Fruit fly (Drosophila melanogaster): ENCODE data around the gene CG8097.
A peak's percentile ranks its signal among the peaks of the same experiment; 100 is the strongest.

The CG8097 gene

dm6 chrX:15618953-15619630 is 36.1 kb downstream of the CG8097 start (continued):
- TF ChIP-seq Eip75B (GFP tag; optimal IDR thresholded peaks at IDR 0.05) (no peak), CG6854 (GFP tag; optimal IDR thresholded peaks at IDR 0.05) (no peak), CG4318 (GFP tag; optimal IDR thresholded peaks at IDR 0.05) (peak; percentile 8), CG6276 (GFP tag; optimal IDR thresholded peaks at IDR 0.05) (no peak), Sox14 (GFP tag; optimal IDR thresholded peaks at IDR 0.05) (no peak), cyc (GFP tag; optimal IDR thresholded peaks at IDR 0.05) (peak; percentile 9), fd59A (GFP tag; optimal IDR thresholded peaks at IDR 0.05) (no peak), CG9139 (GFP tag; optimal IDR thresholded peaks at IDR 0.05) (no peak), Hr39 (GFP tag; optimal IDR thresholded peaks at IDR 0.05) (peak; percentile 31), Hr4 (GFP tag; optimal IDR thresholded peaks at IDR 0.05) (peak; percentile 13), Eip93F (GFP tag; optimal IDR thresholded peaks at IDR 0.05) (no peak), fd85E (GFP tag; optimal IDR thresholded peaks at IDR 0.05) (no peak), svp (GFP tag) (no peak), net (GFP tag; optimal IDR thresholded peaks at IDR 0.05) (no peak), CG6808 (GFP tag; optimal IDR thresholded peaks at IDR 0.05) (no peak), topi (GFP tag; optimal IDR thresholded peaks at IDR 0.05) (peak; percentile 8), dac (GFP tag; optimal IDR thresholded peaks at IDR 0.05) (no peak), CG11294 (GFP tag; IDR thresholded peaks at IDR 0.05) (0 out of 2 replicates have a peak, but pooled peaks have one; percentile 18), Eip78C (GFP tag) (peak; percentile 37), Sox102F (GFP tag; optimal IDR thresholded peaks at IDR 0.05) (no peak), esn (GFP tag; optimal IDR thresholded peaks at IDR 0.05) (peak; percentile 23)

DNA sequence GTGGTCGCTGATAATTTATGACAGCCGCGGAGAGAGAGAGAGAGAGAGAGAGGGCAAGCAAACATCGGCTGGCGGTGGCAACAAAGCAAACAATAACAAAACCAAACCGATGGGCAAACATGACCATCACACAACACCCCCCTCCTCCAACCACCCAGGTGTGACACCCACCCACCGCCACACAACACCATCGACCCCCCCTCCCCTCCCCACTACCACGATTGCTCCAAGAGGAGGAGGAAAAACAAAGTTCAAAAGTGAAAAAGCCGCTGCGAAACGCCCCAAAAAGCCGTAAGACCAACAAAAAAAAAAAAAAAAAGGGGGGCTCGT is 36.6 kb downstream of the CG8097 start:
- TF ChIP-seq CG10631 (GFP tag; optimal IDR thresholded peaks at IDR 0.05) (no peak), CG11294 (GFP tag; IDR thresholded peaks at IDR 0.05) (no peak), fkh (GFP tag; optimal IDR thresholded peaks at IDR 0.05) (peak; percentile 88), CG4318 (GFP tag; optimal IDR thresholded peaks at IDR 0.05) (no peak), fd85E (GFP tag; optimal IDR thresholded peaks at IDR 0.05) (no peak), CG9139 (GFP tag; optimal IDR thresholded peaks at IDR 0.05) (no peak), CG7368 (GFP tag; optimal IDR thresholded peaks at IDR 0.05) (no peak)

DNA sequence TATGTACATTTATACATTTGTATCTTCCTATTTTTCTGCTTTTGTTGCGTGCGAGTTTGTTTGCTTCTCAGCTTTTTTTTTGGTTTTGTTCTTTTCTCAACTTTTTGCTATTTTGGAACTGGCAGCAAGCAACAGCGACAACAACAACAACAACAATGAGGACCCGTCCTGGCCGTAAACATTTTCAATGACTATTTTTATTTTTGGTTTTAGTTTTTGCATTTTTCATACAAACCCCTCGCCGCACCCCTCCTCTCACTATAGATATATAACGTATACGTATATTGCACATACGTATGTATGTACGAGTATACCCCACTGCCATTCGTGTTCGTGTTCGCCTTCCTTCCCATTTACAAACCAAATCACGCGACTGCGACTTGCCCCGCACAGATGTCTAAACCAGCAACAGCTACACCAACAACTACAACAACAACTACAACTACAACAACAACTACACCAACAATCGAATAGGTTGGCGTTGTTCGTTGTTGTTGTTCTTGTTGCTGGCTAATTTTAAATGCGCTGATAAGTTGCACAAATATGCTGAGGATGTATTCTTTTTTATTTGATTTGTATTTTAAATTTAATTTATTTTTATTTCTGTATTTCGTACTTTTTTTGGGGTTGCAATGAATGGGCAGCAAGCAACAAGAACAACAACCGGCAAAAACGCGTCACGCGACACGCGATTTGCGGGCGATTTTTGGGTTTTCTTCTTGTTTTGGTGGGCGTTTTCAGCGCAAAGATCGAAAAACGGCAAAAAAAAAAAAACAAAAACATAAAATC is 37.7 kb downstream of the CG8097 start:
- TF ChIP-seq fd59A (GFP tag; optimal IDR thresholded peaks at IDR 0.05) (no peak), Eip75B (GFP tag; optimal IDR thresholded peaks at IDR 0.05) (no peak), CG31627 (GFP tag; optimal IDR thresholded peaks at IDR 0.05) (no peak), dac (GFP tag; optimal IDR thresholded peaks at IDR 0.05) (no peak), vri (GFP tag; optimal IDR thresholded peaks at IDR 0.05) (no peak), Met (GFP tag; optimal IDR thresholded peaks at IDR 0.05) (no peak), CG16779 (tag; optimal IDR thresholded peaks at IDR 0.05) (peak; percentile 13), Eip93F (GFP tag; optimal IDR thresholded peaks at IDR 0.05) (no peak), CG9139 (GFP tag; optimal IDR thresholded peaks at IDR 0.05) (peak; percentile 35), CG8632 (GFP tag; optimal IDR thresholded peaks at IDR 0.05) (no peak), lz (GFP tag; optimal IDR thresholded peaks at IDR 0.05) (no peak), achi (GFP tag; optimal IDR thresholded peaks at IDR 0.05) (no peak), CG3032 (tag; optimal IDR thresholded peaks at IDR 0.05) (no peak), CG11294 (GFP tag; IDR thresholded peaks at IDR 0.05) (no peak), CG6792 (GFP tag; optimal IDR thresholded peaks at IDR 0.05) (no peak), Sox102F (GFP tag; optimal IDR thresholded peaks at IDR 0.05) (no peak), CG15336 (GFP tag; IDR thresholded peaks at IDR 0.05) (peak; percentile 47), CG10669 (GFP tag; optimal IDR thresholded peaks at IDR 0.05) (no peak), CG32006 (GFP tag; optimal IDR thresholded peaks at IDR 0.05) (peak; percentile 28), Gug (GFP tag; IDR thresholded peaks at IDR 0.05) (no peak), Hr39 (GFP tag; optimal IDR thresholded peaks at IDR 0.05) (no peak), Ets21C (GFP tag; optimal IDR thresholded peaks at IDR 0.05) (no peak), salr (GFP tag; optimal IDR thresholded peaks at IDR 0.05) (peak in 1 of 2 experiments; percentile 12), Ets96B (tag; optimal IDR thresholded peaks at IDR 0.05) (peak; percentile 24), CG8319 (GFP tag; optimal IDR thresholded peaks at IDR 0.05) (no peak), CG7368 (GFP tag; optimal IDR thresholded peaks at IDR 0.05) (no peak), CG11762 (GFP tag; optimal IDR thresholded peaks at IDR 0.05; ENCODE audit: insufficient read depth) (no peak), CG10631 (GFP tag; optimal IDR thresholded peaks at IDR 0.05) (no peak), CG4318 (GFP tag; optimal IDR thresholded peaks at IDR 0.05) (no peak), ss (GFP tag; optimal IDR thresholded peaks at IDR 0.05) (peak; percentile 75 to 92), CG8119 (GFP tag; IDR thresholded peaks at IDR 0.05) (peak; percentile 55; the same call in 2 of the 3 replicates), svp (GFP tag) (no peak), topi (GFP tag; optimal IDR thresholded peaks at IDR 0.05) (no peak)
